Worm (Caenorhabditis elegans): Measurements from ENCODE around the gene txdc-12.1.

Gene txdc-12.1

ce11 chrII:12257095-12257494 is 16.9 kb downstream of the txdc-12.1 start:
- TF ChIP-seq nhr-77 (tag; optimal IDR thresholded peaks at IDR 0.05) (no peak), ceh-28 (tag; optimal IDR thresholded peaks at IDR 0.05) (peak; percentile 89)

ce11 chrII:12260538-12260937 is 20.4 kb downstream of the txdc-12.1 start:
- no peak for TF ChIP-seq ceh-82 (tag; optimal IDR thresholded peaks at IDR 0.05)
- no peak for TF ChIP-seq nhr-77 (tag; optimal IDR thresholded peaks at IDR 0.05)
- TF ChIP-seq fos-1 (tag; optimal IDR thresholded peaks at IDR 0.05), result no peak
- no peak for TF ChIP-seq daf-12 (tag; optimal IDR thresholded peaks at IDR 0.05)
- no peak for TF ChIP-seq nhr-28 (tag; optimal IDR thresholded peaks at IDR 0.05)
- no peak for TF ChIP-seq nhr-11 (tag; optimal IDR thresholded peaks at IDR 0.05)
- TF ChIP-seq egl-27 (tag; optimal IDR thresholded peaks at IDR 0.05), result no peak
- TF ChIP-seq ama-1 (optimal IDR thresholded peaks at IDR 0.05), result no peak
- no peak for TF ChIP-seq nhr-25 (tag; optimal IDR thresholded peaks at IDR 0.05)
- no peak for TF ChIP-seq nhr-67 (tag; optimal IDR thresholded peaks at IDR 0.05)
- TF ChIP-seq elt-2 (tag; optimal IDR thresholded peaks at IDR 0.05), result no peak
- TF ChIP-seq unc-39 (tag; optimal IDR thresholded peaks at IDR 0.05), result no peak
- no peak for TF ChIP-seq aly-2 (tag; optimal IDR thresholded peaks at IDR 0.05)
- TF ChIP-seq mdl-1 (tag; optimal IDR thresholded peaks at IDR 0.05), result no peak
- TF ChIP-seq nhr-23 (tag; optimal IDR thresholded peaks at IDR 0.05), result no peak
- no peak for TF ChIP-seq nhr-237 (tag; optimal IDR thresholded peaks at IDR 0.05)

ce11 chrII:12261147-12261821 is 21.1 kb downstream of the txdc-12.1 start:
- TF ChIP-seq skn-1 (tag; optimal IDR thresholded peaks at IDR 0.05) (no peak), pha-4 (tag; optimal IDR thresholded peaks at IDR 0.05) (peak; percentile 11), nhr-25 (tag; optimal IDR thresholded peaks at IDR 0.05) (peak; percentile 14), ama-1 (optimal IDR thresholded peaks at IDR 0.05) (peak; percentile 16), elt-2 (tag; optimal IDR thresholded peaks at IDR 0.05) (peak; percentile 2)

- TF ChIP-seq nhr-23 (tag; optimal IDR thresholded peaks at IDR 0.05) (peak; percentile 63), pqm-1 (tag; optimal IDR thresholded peaks at IDR 0.05) (no peak), ceh-28 (tag; optimal IDR thresholded peaks at IDR 0.05) (no peak), unc-62 (GFP tag; optimal IDR thresholded peaks at IDR 0.05) (peak; percentile 10), lin-39 (tag; optimal IDR thresholded peaks at IDR 0.05) (no peak), elt-1 (tag; optimal IDR thresholded peaks at IDR 0.05) (peak; percentile 65), nhr-25 (tag; optimal IDR thresholded peaks at IDR 0.05) (peak; percentile 99), hmg-11 (tag; optimal IDR thresholded peaks at IDR 0.05) (peak; percentile 15), elt-3 (tag; optimal IDR thresholded peaks at IDR 0.05) (peak in 1 of 3 experiments; percentile 34)
Measured at ce11 chrII:12262567-12262966, 22.4 kb downstream of the txdc-12.1 start.

ce11 chrII:12263971-12264554 is 23.9 kb downstream of the txdc-12.1 start, which contains the start of gene faxc-1:
faxc-1 (plus strand) TSS chrII:12264192.
- TF ChIP-seq nhr-25 (tag; optimal IDR thresholded peaks at IDR 0.05) (peak; percentile 22), skn-1 (tag; optimal IDR thresholded peaks at IDR 0.05) (no peak), unc-62 (GFP tag; optimal IDR thresholded peaks at IDR 0.05) (peak; percentile 12), nhr-43 (tag; optimal IDR thresholded peaks at IDR 0.05; ENCODE audit: poor library complexity, severe bottlenecking) (no peak), nhr-67 (tag; optimal IDR thresholded peaks at IDR 0.05) (no peak)

- TF ChIP-seq unc-39 (tag; optimal IDR thresholded peaks at IDR 0.05), result no peak
- no peak for TF ChIP-seq nhr-25 (tag; optimal IDR thresholded peaks at IDR 0.05)
- no peak for TF ChIP-seq ama-1 (optimal IDR thresholded peaks at IDR 0.05)
- no peak for TF ChIP-seq pha-4 (tag; optimal IDR thresholded peaks at IDR 0.05)
- no peak for TF ChIP-seq ztf-4 (tag; optimal IDR thresholded peaks at IDR 0.05)
- TF ChIP-seq fkh-2 (tag; optimal IDR thresholded peaks at IDR 0.05), result no peak
- TF ChIP-seq fkh-10 (GFP tag; optimal IDR thresholded peaks at IDR 0.05), result no peak
- no peak for TF ChIP-seq sea-2 (GFP tag; optimal IDR thresholded peaks at IDR 0.05)
- no peak for TF ChIP-seq nfya-1 (tag; optimal IDR thresholded peaks at IDR 0.05; ENCODE audit: insufficient read depth)
- no peak for TF ChIP-seq fos-1 (tag; optimal IDR thresholded peaks at IDR 0.05)
Measured at ce11 chrII:12264847-12265246, 24.7 kb downstream of the txdc-12.1 start.

Measured in whole organism, L3 larva.